Fruit fly (Drosophila melanogaster) whole organism, adult: Measurements from ENCODE around the gene CG10694.

Source experiments
- CG11617 ChIP-seq: fragments of 200-800 bp; sonication (Bioruptor generic); optimal IDR thresholded peaks from 2 replicates; lab custom pipeline; 2017; ENCODE audit warnings: mild to moderate bottlenecking, missing biosample characterization, missing genetic modification reagents, missing genetic modification characterization
- CG12768 ChIP-seq: fragments of 200-800 bp; sonication (Bioruptor generic); optimal IDR thresholded peaks from 2 replicates; lab custom pipeline; 2017; ENCODE audit warnings: missing biosample characterization, missing genetic modification characterization, mild to moderate bottlenecking, moderate library complexity, missing genetic modification reagents
- CG33017 ChIP-seq: fragments of 200-800 bp; sonication (Bioruptor generic); optimal IDR thresholded peaks from 2 replicates; lab custom pipeline; 2018; ENCODE audit warnings: missing biosample characterization, mild to moderate bottlenecking, missing genetic modification characterization, moderate library complexity
- CG7101 ChIP-seq: fragments of 200-800 bp; sonication (Bioruptor generic); optimal IDR thresholded peaks from 2 replicates; lab custom pipeline; 2018; ENCODE audit warnings: missing biosample characterization, mild to moderate bottlenecking, missing genetic modification characterization, moderate library complexity
- Crg-1 ChIP-seq: fragments of 200-800 bp; sonication (Bioruptor generic); optimal IDR thresholded peaks from 2 replicates; lab custom pipeline; 2016; ENCODE audit warnings: missing biosample characterization, missing genetic modification characterization
- Hr96 ChIP-seq: fragments of 200-800 bp; sonication (Bioruptor generic); optimal IDR thresholded peaks from 2 replicates; lab custom pipeline; 2016; ENCODE audit warnings: missing biosample characterization, missing genetic modification characterization
- bab1 ChIP-seq: fragments of 200-800 bp; sonication (Bioruptor generic); optimal IDR thresholded peaks from 3 replicates; lab custom pipeline; 2019; ENCODE audit warnings: missing biosample characterization, mild to moderate bottlenecking, missing genetic modification characterization, moderate library complexity
- cic ChIP-seq: fragments of 200-800 bp; sonication (Bioruptor generic); optimal IDR thresholded peaks from 2 replicates; lab custom pipeline; 2017; ENCODE audit warnings: missing biosample characterization, mild to moderate bottlenecking, missing genetic modification characterization, moderate library complexity
- kay ChIP-seq: fragments of 200-800 bp; sonication (Bioruptor generic); peaks from one replicate; lab custom pipeline; 2016; ENCODE audit warnings: missing biosample characterization, missing genetic modification characterization, borderline replicate concordance
- ovo ChIP-seq: fragments of 200-800 bp; sonication (Bioruptor generic); optimal IDR thresholded peaks from 2 replicates; lab custom pipeline; 2016; ENCODE audit warnings: missing biosample characterization, missing genetic modification characterization
- pad ChIP-seq: fragments of 200-800 bp; sonication (Bioruptor generic); optimal IDR thresholded peaks from 3 replicates; lab custom pipeline; 2017; ENCODE audit warnings: missing biosample characterization, missing genetic modification characterization, mild to moderate bottlenecking, moderate library complexity, missing genetic modification reagents
- tj ChIP-seq: fragments of 200-800 bp; sonication (Bioruptor generic); optimal IDR thresholded peaks from 3 replicates; lab custom pipeline; 2017; ENCODE audit warnings: missing biosample characterization, mild to moderate bottlenecking, missing genetic modification characterization, moderate library complexity
- toe ChIP-seq: fragments of 200-800 bp; sonication (Bioruptor generic); optimal IDR thresholded peaks from 2 replicates; lab custom pipeline; 2016; ENCODE audit warnings: missing biosample characterization, missing genetic modification characterization

DNA sequence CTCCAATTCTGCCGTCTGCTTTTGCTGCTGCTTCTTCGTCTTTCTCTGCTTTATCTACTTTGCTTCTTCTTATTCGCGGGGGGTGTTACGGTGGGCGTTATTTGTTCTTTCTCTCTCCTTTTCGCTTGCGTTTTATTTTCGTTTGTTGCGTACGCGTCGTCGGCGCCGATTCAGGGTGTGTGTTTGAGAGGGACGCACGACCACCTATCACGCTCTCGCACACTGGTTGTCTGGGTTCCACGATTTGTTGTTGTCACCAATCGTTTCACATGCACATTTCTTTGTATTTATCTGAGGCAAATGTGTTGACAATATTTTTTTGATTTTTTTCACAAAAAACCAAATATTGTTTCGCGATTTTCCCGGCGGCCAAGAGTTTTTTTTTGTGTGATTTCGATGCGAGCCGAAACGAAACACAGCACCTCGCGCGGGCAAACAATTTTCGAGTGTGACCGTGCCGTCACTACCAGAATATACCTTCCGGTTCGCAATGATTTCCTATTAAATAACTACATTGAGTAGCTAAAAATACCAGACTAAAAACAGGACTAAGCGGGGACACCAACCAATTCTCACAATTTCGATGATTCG is 1.8 kb upstream of the CG10694 start, which contains the start of gene Syx1A:
- TF ChIP-seq pad (GFP tag; lab: Kevin White, UChicago), result no peak
- peak; percentile 19 for TF ChIP-seq Hr96 (GFP tag; lab: Kevin White, UChicago)
- TF ChIP-seq CG7101, result no peak
- TF ChIP-seq tj (GFP tag; lab: Kevin White, UChicago), result peak; percentile 64
- peak; percentile 33 for TF ChIP-seq CG33017
- TF ChIP-seq cic (GFP tag; lab: Kevin White, UChicago), result peak; percentile 52
- peak; percentile 49 for TF ChIP-seq bab1 (GFP tag; lab: Kevin White, UChicago)
- peak; percentile 34 for TF ChIP-seq Crg-1 (GFP tag; lab: Kevin White, UChicago)
- no peak for TF ChIP-seq toe (GFP tag; lab: Kevin White, UChicago)
- TF ChIP-seq CG11617 (GFP tag; lab: Kevin White, UChicago), result peak; percentile 34
- TF ChIP-seq kay (GFP tag; lab: Kevin White, UChicago), result no peak
- TF ChIP-seq CG12768, result no peak
- TF ChIP-seq ovo (GFP tag; lab: Kevin White, UChicago), result peak; percentile 26
